Worm (Caenorhabditis elegans) whole organism, L4/young adult: ENCODE measurements around the gene C06H2.2.

Experiments
- W03F9.2 ChIP-seq: fragments of 150-350 bp; optimal IDR thresholded peaks from 2 replicates; lab custom pipeline; 2014; ENCODE audit warnings: missing biosample characterization, missing genetic modification characterization
- him-1 ChIP-seq: sonication (generic microtip); optimal IDR thresholded peaks from 2 replicates; lab custom pipeline; 2016; ENCODE audit warnings: missing genotype, missing genetic modification reagents, missing genetic modification characterization, missing compliant biosample characterization

DNA sequence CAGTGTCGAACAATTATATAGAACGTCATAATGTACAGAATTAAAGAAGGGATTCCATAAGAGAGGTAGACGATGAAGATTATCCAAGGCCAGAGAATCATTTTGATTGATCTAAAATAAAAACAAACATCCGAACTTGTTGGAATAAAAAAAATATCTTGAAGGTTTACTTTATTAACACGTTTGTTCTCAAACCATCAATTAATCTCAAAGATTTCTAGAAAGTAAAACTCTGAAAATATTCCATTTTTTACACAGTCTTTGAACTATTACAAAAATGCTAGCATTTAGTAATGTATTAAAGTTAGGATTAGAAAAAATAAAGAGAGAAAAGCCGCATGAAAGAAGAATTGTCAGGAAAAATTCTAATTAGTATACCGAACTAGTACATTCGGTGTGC is 39.5 kb downstream of the C06H2.2 start, which contains the start of gene srg-40:
- TF ChIP-seq him-1 (tag; lab: Kevin White, UChicago): no peak
- no peak for TF ChIP-seq W03F9.2 (tag; lab: Kevin White, UChicago)
